Worm (Caenorhabditis elegans): ENCODE results near the gene copb-2.

Gene copb-2

DNA sequence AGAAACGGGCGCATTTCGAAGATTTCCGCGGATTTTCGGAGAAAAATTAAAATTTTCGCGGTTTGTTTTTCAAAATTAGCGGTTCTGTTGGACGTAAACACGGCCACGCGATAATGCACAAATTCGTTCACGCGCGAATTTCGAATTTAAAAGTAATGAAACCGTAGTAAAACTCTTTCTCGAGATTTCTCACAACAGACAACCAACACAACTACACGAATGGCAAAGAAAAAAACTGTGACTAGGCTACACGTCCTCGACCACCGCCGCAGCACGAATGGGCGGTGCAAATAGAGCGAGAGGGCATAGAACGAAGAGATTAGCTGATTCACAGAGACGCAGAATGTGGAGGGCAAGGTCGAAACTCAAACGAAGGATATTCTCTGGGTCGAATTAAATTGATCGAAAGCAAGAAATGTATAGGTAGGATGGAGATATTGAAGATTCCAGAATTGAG lies 18.6 kb upstream of the copb-2 start, which contains the start of gene idh-1:
Gene idh-1, minus strand, starts transcription at position 228 of the 457 bp plus-strand sequence.
- TF ChIP-seq nfya-1 (tag; optimal IDR thresholded peaks at IDR 0.05) (peak; percentile 12), tbx-2 (tag; optimal IDR thresholded peaks at IDR 0.05) (peak; percentile 14), Y22D7AL.16 (tag; optimal IDR thresholded peaks at IDR 0.05) (no peak), ceh-2 (tag; optimal IDR thresholded peaks at IDR 0.05) (peak; percentile 1), ceh-31 (tag; optimal IDR thresholded peaks at IDR 0.05) (peak; percentile 6)

- no peak for TF ChIP-seq unc-42 (tag; optimal IDR thresholded peaks at IDR 0.05)
- TF ChIP-seq hlh-8 (tag; optimal IDR thresholded peaks at IDR 0.05) = no peak
- no peak for TF ChIP-seq fkh-6 (tag; optimal IDR thresholded peaks at IDR 0.05)
- no peak for TF ChIP-seq sox-4 (tag; optimal IDR thresholded peaks at IDR 0.05)
- no peak for TF ChIP-seq C08G9.2 (tag; optimal IDR thresholded peaks at IDR 0.05)
- no peak for TF ChIP-seq tbx-2 (tag; optimal IDR thresholded peaks at IDR 0.05)
- no peak for TF ChIP-seq lin-11 (tag; optimal IDR thresholded peaks at IDR 0.05)
- no peak for TF ChIP-seq ceh-34 (tag; optimal IDR thresholded peaks at IDR 0.05)
- no peak for TF ChIP-seq dmd-4 (tag; optimal IDR thresholded peaks at IDR 0.05; ENCODE audit: borderline replicate concordance)
- no peak for TF ChIP-seq ceh-31 (tag; optimal IDR thresholded peaks at IDR 0.05)
- TF ChIP-seq odd-2 (tag; optimal IDR thresholded peaks at IDR 0.05) = no peak
- no peak for TF ChIP-seq ets-4 (tag; optimal IDR thresholded peaks at IDR 0.05)
- TF ChIP-seq syd-9 (tag; optimal IDR thresholded peaks at IDR 0.05) = no peak
- TF ChIP-seq nhr-11 (tag; optimal IDR thresholded peaks at IDR 0.05) = no peak
- no peak for TF ChIP-seq dve-1 (tag; optimal IDR thresholded peaks at IDR 0.05)
- TF ChIP-seq K02D7.2 (tag; optimal IDR thresholded peaks at IDR 0.05) = no peak
- no peak for TF ChIP-seq ceh-18 (tag; optimal IDR thresholded peaks at IDR 0.05)
- no peak for TF ChIP-seq ref-2 (tag; optimal IDR thresholded peaks at IDR 0.05)
These were observed 18.1 kb upstream of the copb-2 start for ce11 chrIV:9441391-9441790.

DNA sequence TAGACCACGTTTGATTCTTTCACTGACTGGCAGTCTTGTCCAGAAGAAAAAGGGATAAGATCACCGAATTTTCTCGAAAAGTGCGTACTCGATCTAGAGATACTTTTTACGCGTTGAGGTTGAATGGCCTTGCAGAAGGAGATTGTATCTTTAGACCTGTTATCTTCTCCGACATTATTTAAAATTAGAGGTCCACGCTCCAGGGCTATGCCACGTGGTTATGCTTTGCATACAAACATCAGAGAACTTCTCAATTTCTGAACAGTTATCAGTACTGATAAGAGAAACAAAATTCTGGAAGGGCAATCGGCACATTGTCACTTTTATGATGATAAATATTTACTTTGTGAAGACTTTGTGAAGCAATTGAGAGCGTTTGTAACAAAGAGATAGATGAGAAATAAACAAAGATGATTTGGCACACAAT lies 17.4 kb upstream of the copb-2 start:
- TF ChIP-seq elt-2 (tag; optimal IDR thresholded peaks at IDR 0.05) (peak; percentile 93), T23F11.4 (GFP tag; optimal IDR thresholded peaks at IDR 0.05) (no peak)

DNA sequence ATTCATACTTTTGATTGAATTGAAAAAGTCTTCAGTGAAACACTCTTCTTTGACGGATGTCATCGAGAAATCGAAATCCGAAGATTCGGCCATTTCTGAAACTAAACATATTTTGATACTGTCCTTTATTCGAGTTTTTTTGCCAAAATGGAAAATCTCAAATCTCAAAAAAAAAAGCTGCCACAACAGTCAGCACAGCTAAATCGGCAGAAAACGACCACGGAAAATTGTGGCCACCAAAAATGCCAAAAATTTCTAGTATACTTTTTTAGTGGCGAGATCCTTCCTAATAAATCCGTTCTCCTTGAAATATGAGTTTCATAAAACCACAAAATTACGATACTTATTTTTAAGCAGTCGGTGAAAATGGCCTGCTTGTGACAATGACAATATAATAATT lies 15.6 kb upstream of the copb-2 start, which contains the start of gene F38E11.9:
Gene F38E11.9, minus strand, starts transcription at position 101 of the 400 bp plus-strand sequence.
- no peak for TF ChIP-seq ceh-34 (tag; optimal IDR thresholded peaks at IDR 0.05)

DNA sequence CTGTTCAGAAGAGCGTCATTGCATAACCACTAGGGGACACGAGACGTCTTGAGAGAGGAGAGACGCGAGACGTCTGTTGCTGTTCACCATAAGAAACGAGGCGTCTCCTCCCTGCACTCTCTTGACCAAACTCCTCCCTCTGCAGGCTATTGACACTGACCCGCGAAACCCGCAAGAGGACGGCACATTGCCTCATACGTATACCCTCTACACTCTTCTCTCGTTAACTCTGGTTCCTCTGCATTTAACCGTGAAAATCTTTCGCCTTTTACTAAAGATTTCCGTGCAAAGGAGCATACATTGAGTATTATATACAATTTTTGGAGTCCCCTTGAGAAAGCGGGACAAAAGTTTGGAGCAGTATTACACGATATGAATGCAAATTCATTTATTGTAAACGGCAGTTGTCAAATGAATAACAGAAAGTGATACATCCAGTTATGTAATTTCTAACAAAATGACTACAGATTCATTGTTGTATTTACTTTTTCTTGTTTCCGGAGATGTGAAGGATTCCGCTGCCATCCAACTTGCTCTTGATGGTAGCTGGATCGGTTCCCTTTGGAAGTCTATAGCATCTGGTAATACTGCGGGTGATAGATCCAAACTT lies 15.0 kb upstream of the copb-2 start:
- TF ChIP-seq K09A11.1 (tag; optimal IDR thresholded peaks at IDR 0.05; ENCODE audit: insufficient read depth) = no peak
- peak; percentile 21 for TF ChIP-seq ttx-3 (tag; optimal IDR thresholded peaks at IDR 0.05)
- TF ChIP-seq syd-9 (tag; optimal IDR thresholded peaks at IDR 0.05) = peak; percentile 59
- TF ChIP-seq pha-4 (tag; optimal IDR thresholded peaks at IDR 0.05) = no peak
- TF ChIP-seq ceh-6 (GFP tag; optimal IDR thresholded peaks at IDR 0.05) = no peak
- TF ChIP-seq tbx-7 (tag; optimal IDR thresholded peaks at IDR 0.05) = peak; percentile 6
- peak; percentile 7 for TF ChIP-seq ceh-48 (tag; optimal IDR thresholded peaks at IDR 0.05)
- TF ChIP-seq ceh-18 (tag; optimal IDR thresholded peaks at IDR 0.05) = peak; percentile 77
- peak; percentile 80 for TF ChIP-seq hlh-30 (tag; optimal IDR thresholded peaks at IDR 0.05; ENCODE audit: insufficient read depth)
- TF ChIP-seq hlh-13 (GFP tag; optimal IDR thresholded peaks at IDR 0.05) = no peak
- peak; percentile 82 for TF ChIP-seq ceh-34 (tag; optimal IDR thresholded peaks at IDR 0.05)
- peak; percentile 83 for TF ChIP-seq nfya-1 (tag; optimal IDR thresholded peaks at IDR 0.05)
- TF ChIP-seq madf-2 (tag; optimal IDR thresholded peaks at IDR 0.05) = peak; percentile 7
- TF ChIP-seq T23F11.4 (GFP tag; optimal IDR thresholded peaks at IDR 0.05) = no peak
- TF ChIP-seq mec-3 (tag; optimal IDR thresholded peaks at IDR 0.05; ENCODE audit: borderline replicate concordance) = no peak
- peak; percentile 52 for TF ChIP-seq dve-1 (tag; optimal IDR thresholded peaks at IDR 0.05)
- peak; percentile 36 for TF ChIP-seq ceh-19 (GFP tag; optimal IDR thresholded peaks at IDR 0.05)
- TF ChIP-seq unc-86 (tag; optimal IDR thresholded peaks at IDR 0.05) = no peak
- TF ChIP-seq fkh-10 (GFP tag; optimal IDR thresholded peaks at IDR 0.05) = no peak
- no peak for TF ChIP-seq pqm-1 (tag; optimal IDR thresholded peaks at IDR 0.05)
- TF ChIP-seq hlh-8 (tag; optimal IDR thresholded peaks at IDR 0.05) = peak; percentile 26
- TF ChIP-seq ceh-14 (tag; optimal IDR thresholded peaks at IDR 0.05) = peak; percentile 50
- TF ChIP-seq unc-3 (GFP tag; conservative IDR thresholded peaks at IDR 0.05) = no peak
- no peak for TF ChIP-seq unc-3 (tag; optimal IDR thresholded peaks at IDR 0.05)
- TF ChIP-seq pros-1 (tag; optimal IDR thresholded peaks at IDR 0.05) = peak; percentile 61
- peak; percentile 33; the same call in 1 of the 2 replicates for TF ChIP-seq sox-2 (GFP tag; IDR thresholded peaks at IDR 0.05)
- TF ChIP-seq K02D7.2 (tag; optimal IDR thresholded peaks at IDR 0.05) = no peak

All from whole organism, late embryonic.